Worm (Caenorhabditis elegans): Measurements from ENCODE around the gene F15H10.10.

The F15H10.10 gene

ce11 chrV:10416925-10417324 lies at the start of gene F15H10.10:
TSS of gene F15H10.10 (minus strand) at chrV:10417025.
- TF ChIP-seq zag-1 (tag; optimal IDR thresholded peaks at IDR 0.05) (no peak), dsc-1 (tag; optimal IDR thresholded peaks at IDR 0.05) (no peak), F16B12.6 (tag; optimal IDR thresholded peaks at IDR 0.05) (no peak), xbp-1 (tag; optimal IDR thresholded peaks at IDR 0.05) (no peak), jun-1 (tag; optimal IDR thresholded peaks at IDR 0.05) (no peak), snpc-4 (tag; optimal IDR thresholded peaks at IDR 0.05) (no peak), ztf-11 (tag; optimal IDR thresholded peaks at IDR 0.05) (no peak), C04F5.9 (tag; optimal IDR thresholded peaks at IDR 0.05) (no peak), elt-2 (tag; optimal IDR thresholded peaks at IDR 0.05) (no peak), egl-27 (tag; optimal IDR thresholded peaks at IDR 0.05) (no peak), nhr-77 (tag; optimal IDR thresholded peaks at IDR 0.05) (no peak), irx-1 (tag; optimal IDR thresholded peaks at IDR 0.05) (no peak), C16A3.4 (tag; optimal IDR thresholded peaks at IDR 0.05) (no peak), ces-1 (GFP tag; optimal IDR thresholded peaks at IDR 0.05) (no peak), skn-1 (tag; optimal IDR thresholded peaks at IDR 0.05) (no peak), nhr-28 (tag; optimal IDR thresholded peaks at IDR 0.05) (no peak)

ce11 chrV:10465478-10465877 lies 48.7 kb upstream of the F15H10.10 start:
- no peak for TF ChIP-seq nhr-11 (tag; optimal IDR thresholded peaks at IDR 0.05)
- TF ChIP-seq lin-39 (tag; optimal IDR thresholded peaks at IDR 0.05), result no peak
- no peak for TF ChIP-seq alr-1 (tag; optimal IDR thresholded peaks at IDR 0.05; ENCODE audit: borderline replicate concordance)
- no peak for TF ChIP-seq ztf-11 (tag; optimal IDR thresholded peaks at IDR 0.05)
- TF ChIP-seq nhr-237 (tag; optimal IDR thresholded peaks at IDR 0.05), result no peak
- TF ChIP-seq ceh-88 (GFP tag; IDR thresholded peaks at IDR 0.05), result 0 out of 2 replicates have a peak, but pooled peaks have one; percentile 33
- peak; percentile 42 for TF ChIP-seq lir-3 (tag; optimal IDR thresholded peaks at IDR 0.05; ENCODE audit: poor library complexity)
- TF ChIP-seq egl-27 (tag; optimal IDR thresholded peaks at IDR 0.05), result no peak
- peak; percentile 71 for TF ChIP-seq lin-14 (GFP tag; optimal IDR thresholded peaks at IDR 0.05)
- no peak for TF ChIP-seq ces-1 (GFP tag; optimal IDR thresholded peaks at IDR 0.05)
- peak; percentile 51 for TF ChIP-seq nhr-20 (tag; optimal IDR thresholded peaks at IDR 0.05)
- no peak for TF ChIP-seq irx-1 (tag; optimal IDR thresholded peaks at IDR 0.05)
- no peak for TF ChIP-seq zip-4 (GFP tag; optimal IDR thresholded peaks at IDR 0.05)
- TF ChIP-seq pag-3 (tag; optimal IDR thresholded peaks at IDR 0.05; ENCODE audit: borderline replicate concordance, insufficient read depth), result no peak
- TF ChIP-seq unc-30 (tag; optimal IDR thresholded peaks at IDR 0.05), result no peak
- no peak for TF ChIP-seq hlh-17 (GFP tag; optimal IDR thresholded peaks at IDR 0.05; ENCODE audit: borderline replicate concordance)
- TF ChIP-seq efl-3 (GFP tag; optimal IDR thresholded peaks at IDR 0.05), result no peak
- no peak for TF ChIP-seq fos-1 (tag; optimal IDR thresholded peaks at IDR 0.05)
- TF ChIP-seq lsy-2 (tag; optimal IDR thresholded peaks at IDR 0.05), result peak in 1 of 2 experiments; percentile 38
- no peak for TF ChIP-seq Y116A8C.19 (tag; optimal IDR thresholded peaks at IDR 0.05; ENCODE audit: borderline replicate concordance)
- TF ChIP-seq mab-9 (GFP tag; IDR thresholded peaks at IDR 0.05), result no peak
- no peak for TF ChIP-seq hpl-2 (GFP tag; optimal IDR thresholded peaks at IDR 0.05)
- no peak for TF ChIP-seq zag-1 (tag; optimal IDR thresholded peaks at IDR 0.05)
- TF ChIP-seq nhr-76 (tag; optimal IDR thresholded peaks at IDR 0.05), result no peak
- no peak for TF ChIP-seq snu-23 (GFP tag; optimal IDR thresholded peaks at IDR 0.05)
- TF ChIP-seq hlh-4 (tag; optimal IDR thresholded peaks at IDR 0.05), result peak; percentile 98
- no peak for TF ChIP-seq tlp-1 (tag; optimal IDR thresholded peaks at IDR 0.05)
- TF ChIP-seq nhr-19 (GFP tag; conservative IDR thresholded peaks at IDR 0.05), result no peak
- TF ChIP-seq nhr-71 (tag; optimal IDR thresholded peaks at IDR 0.05), result peak; percentile 84
- no peak for TF ChIP-seq efl-1 (optimal IDR thresholded peaks at IDR 0.05)
- peak in 1 of 2 experiments; percentile 7 for TF ChIP-seq efl-1 (GFP tag; optimal IDR thresholded peaks at IDR 0.05 in 1 of 2)
- no peak for TF ChIP-seq elt-3 (tag; optimal IDR thresholded peaks at IDR 0.05)
- no peak for TF ChIP-seq C16A3.4 (tag; optimal IDR thresholded peaks at IDR 0.05)
- peak; percentile 73 for TF ChIP-seq nhr-47 (tag; optimal IDR thresholded peaks at IDR 0.05)
- TF ChIP-seq xbp-1 (tag; optimal IDR thresholded peaks at IDR 0.05), result no peak
- no peak for TF ChIP-seq blmp-1 (tag; optimal IDR thresholded peaks at IDR 0.05)
- no peak for TF ChIP-seq nhr-77 (tag; optimal IDR thresholded peaks at IDR 0.05)
- no peak for TF ChIP-seq ztf-4 (tag; optimal IDR thresholded peaks at IDR 0.05)
- TF ChIP-seq swsn-7 (tag; optimal IDR thresholded peaks at IDR 0.05), result peak; percentile 34
- TF ChIP-seq dpl-1 (GFP tag; optimal IDR thresholded peaks at IDR 0.05), result no peak
- TF ChIP-seq fkh-10 (GFP tag; optimal IDR thresholded peaks at IDR 0.05), result no peak
- TF ChIP-seq skn-1 (tag; optimal IDR thresholded peaks at IDR 0.05), result no peak
- no peak for TF ChIP-seq ceh-63 (GFP tag; optimal IDR thresholded peaks at IDR 0.05)
- no peak for TF ChIP-seq aha-1 (tag; optimal IDR thresholded peaks at IDR 0.05)
